Fruit fly (Drosophila melanogaster): Measurements from ENCODE around the gene CG13046.

Gene CG13046

dm6 chr3L:16257118-16257627 is 31.0 kb downstream of the CG13046 start, which contains the start of gene CG13054:
CG13054 (minus strand) TSS chr3L:16257191.
- no peak for TF ChIP-seq Rel (GFP tag; optimal IDR thresholded peaks at IDR 0.05)
- TF ChIP-seq Rel (tag; optimal IDR thresholded peaks at IDR 0.05), result no peak
- no peak for TF ChIP-seq rgr (GFP tag; optimal IDR thresholded peaks at IDR 0.05)
- TF ChIP-seq CrebA (GFP tag; optimal IDR thresholded peaks at IDR 0.05; ENCODE audit: borderline replicate concordance), result no peak
- TF ChIP-seq dmrt93B (GFP tag; optimal IDR thresholded peaks at IDR 0.05), result no peak
- no peak for TF ChIP-seq N (GFP tag; optimal IDR thresholded peaks at IDR 0.05)
- TF ChIP-seq usp (GFP tag; optimal IDR thresholded peaks at IDR 0.05), result no peak
- TF ChIP-seq Hnf4 (GFP tag; optimal IDR thresholded peaks at IDR 0.05), result no peak
- no peak for TF ChIP-seq Dif (GFP tag; optimal IDR thresholded peaks at IDR 0.05; ENCODE audit: partially characterized antibody)
- TF ChIP-seq Hr78 (GFP tag; optimal IDR thresholded peaks at IDR 0.05), result no peak
- no peak for TF ChIP-seq ey (GFP tag; optimal IDR thresholded peaks at IDR 0.05)
- TF ChIP-seq sv (GFP tag; optimal IDR thresholded peaks at IDR 0.05), result no peak
- no peak for TF ChIP-seq Mio (GFP tag; optimal IDR thresholded peaks at IDR 0.05)
- no peak for TF ChIP-seq sage (GFP tag; optimal IDR thresholded peaks at IDR 0.05)

dm6 chr3L:16252255-16252654 is 36.0 kb downstream of the CG13046 start, which contains the start of gene CG13055:
CG13055 (minus strand) TSS chr3L:16252355.
- TF ChIP-seq Mio (GFP tag; optimal IDR thresholded peaks at IDR 0.05) (no peak), Vsx2 (GFP tag; optimal IDR thresholded peaks at IDR 0.05; ENCODE audit: partially characterized antibody) (no peak), CG9705 (GFP tag; optimal IDR thresholded peaks at IDR 0.05) (no peak), Abd-B (GFP tag; optimal IDR thresholded peaks at IDR 0.05) (no peak), GATAd (GFP tag; optimal IDR thresholded peaks at IDR 0.05) (no peak), lola (GFP tag; optimal IDR thresholded peaks at IDR 0.05) (no peak), Hnf4 (GFP tag; optimal IDR thresholded peaks at IDR 0.05) (no peak), Hr83 (GFP tag; optimal IDR thresholded peaks at IDR 0.05; ENCODE audit: poor library complexity, severe bottlenecking) (no peak), h (GFP tag; optimal IDR thresholded peaks at IDR 0.05) (no peak), pan (optimal IDR thresholded peaks at IDR 0.05) (no peak)

- TF ChIP-seq brk (GFP tag; optimal IDR thresholded peaks at IDR 0.05), result no peak
- TF ChIP-seq jim (GFP tag; optimal IDR thresholded peaks at IDR 0.05), result no peak
- no peak for TF ChIP-seq Rel (GFP tag; optimal IDR thresholded peaks at IDR 0.05)
- no peak for TF ChIP-seq Rel (tag; optimal IDR thresholded peaks at IDR 0.05)
- TF ChIP-seq woc (GFP tag; optimal IDR thresholded peaks at IDR 0.05), result no peak
- no peak for TF ChIP-seq Jra (GFP tag; optimal IDR thresholded peaks at IDR 0.05)
- TF ChIP-seq Sp1 (GFP tag; optimal IDR thresholded peaks at IDR 0.05), result no peak
- no peak for TF ChIP-seq CG32264 (GFP tag; optimal IDR thresholded peaks at IDR 0.05)
- no peak for TF ChIP-seq Dfd (GFP tag; optimal IDR thresholded peaks at IDR 0.05)
- TF ChIP-seq rgr (GFP tag; optimal IDR thresholded peaks at IDR 0.05), result no peak
- TF ChIP-seq Dif (GFP tag; optimal IDR thresholded peaks at IDR 0.05; ENCODE audit: partially characterized antibody), result no peak
- TF ChIP-seq HLH106 (tag; optimal IDR thresholded peaks at IDR 0.05), result no peak
- no peak for TF ChIP-seq Abd-B (GFP tag; optimal IDR thresholded peaks at IDR 0.05)
- TF ChIP-seq dl (GFP tag; optimal IDR thresholded peaks at IDR 0.05; ENCODE audit: insufficient read depth in 1 of 2, partially characterized antibody in 2 of 2), result no peak
- TF ChIP-seq GATAd (GFP tag; optimal IDR thresholded peaks at IDR 0.05), result no peak
These were observed 46.9 kb downstream of the CG13046 start for dm6 chr3L:16241296-16241695.

Data from whole organism, wandering third instar larva.